Fruit fly (Drosophila melanogaster) whole organism, embryonic: Measurements from ENCODE around the gene pHCl-2.

Experiments
- Adf1 ChIP-seq: fragments of 200-800 bp; sonication (Bioruptor generic); IDR thresholded peaks from 2 replicates; pipeline ENCODE4 v1.3.6; 2022; ENCODE audit warnings: missing biosample characterization, missing genetic modification characterization
- Awh ChIP-seq: fragments of 200-800 bp; sonication (Bioruptor generic); IDR thresholded peaks from 2 replicates; pipeline ENCODE4, ENCODE4 v1.3.6; 2022; ENCODE audit warnings: missing biosample characterization, missing genetic modification characterization
- CG10565 ChIP-seq: fragments of 200-800 bp; sonication (Bioruptor generic); optimal IDR thresholded peaks from 3 replicates; lab custom pipeline; 2016; ENCODE audit warnings: missing biosample characterization, mild to moderate bottlenecking, missing genetic modification characterization
- CG15696 ChIP-seq: fragments of 200-800 bp; sonication (Bioruptor generic); optimal IDR thresholded peaks from 2 replicates; lab custom pipeline; 2019; ENCODE audit warnings: missing biosample characterization, mild to moderate bottlenecking, missing genetic modification characterization, moderate library complexity
- CG2889 ChIP-seq: fragments of 200-800 bp; sonication (Bioruptor generic); IDR thresholded peaks from 3 replicates; pipeline ENCODE4 v1.3.6; 2022; ENCODE audit warnings: missing biosample characterization, missing genetic modification characterization
- CG30403 ChIP-seq: fragments of 200-800 bp; sonication (Bioruptor generic); optimal IDR thresholded peaks from 3 replicates; lab custom pipeline; 2016; ENCODE audit warnings: missing biosample characterization, missing genetic modification characterization
- CG30431 ChIP-seq: fragments of 200-800 bp; sonication (Bioruptor generic); optimal IDR thresholded peaks from 2 replicates; lab custom pipeline; 2017; ENCODE audit warnings: missing biosample characterization, missing genetic modification characterization
- CG34224 ChIP-seq: fragments of 200-800 bp; sonication (Bioruptor generic); IDR thresholded peaks from 3 replicates; pipeline ENCODE4 v1.3.6; 2022; ENCODE audit warnings: missing biosample characterization, missing genetic modification characterization; ENCODE audit not compliant: partially characterized antibody
- CG3726 ChIP-seq: fragments of 200-800 bp; sonication (Bioruptor generic); IDR thresholded peaks from 3 replicates; pipeline ENCODE4, ENCODE4 v1.3.6; 2022; ENCODE audit warnings: missing biosample characterization, missing genetic modification characterization
- CG4424 ChIP-seq: fragments of 200-800 bp; sonication (Bioruptor generic); optimal IDR thresholded peaks from 3 replicates; lab custom pipeline; 2016; ENCODE audit warnings: missing biosample characterization, missing genetic modification characterization
- CG5245 ChIP-seq: fragments of 200-800 bp; sonication (Bioruptor generic); optimal IDR thresholded peaks from 3 replicates; lab custom pipeline; 2016; ENCODE audit warnings: missing biosample characterization, missing genetic modification characterization
- CG6175 ChIP-seq: fragments of 200-800 bp; sonication (Bioruptor generic); IDR thresholded peaks from 3 replicates; pipeline ENCODE4 v1.3.6; 2022; ENCODE audit warnings: missing biosample characterization, missing genetic modification characterization
- CG6791 ChIP-seq: fragments of 200-800 bp; sonication (Bioruptor generic); IDR thresholded peaks from 3 replicates; pipeline ENCODE4 v1.3.6; 2022; ENCODE audit warnings: missing biosample characterization, missing genetic modification characterization; ENCODE audit not compliant: partially characterized antibody
- CG6813 ChIP-seq: fragments of 200-800 bp; sonication (Bioruptor generic); optimal IDR thresholded peaks from 2 replicates; lab custom pipeline; 2017; ENCODE audit warnings: missing biosample characterization, missing genetic modification characterization, mild to moderate bottlenecking, moderate library complexity, missing genetic modification reagents
- CG8089 ChIP-seq: fragments of 200-800 bp; sonication (Bioruptor generic); optimal IDR thresholded peaks from 3 replicates; lab custom pipeline; 2016; ENCODE audit warnings: missing biosample characterization, missing genetic modification characterization
- CG8290 ChIP-seq, 3 experiments: fragments of 200-800 bp; sonication (Bioruptor generic); optimal IDR thresholded peaks; 2 replicates each; lab custom pipeline; 2016 to 2019; ENCODE audit warnings: missing biosample characterization in 3 of 3, missing genetic modification characterization in 3 of 3, mild to moderate bottlenecking in 2 of 3, moderate library complexity in 1 of 3
- CG9797 ChIP-seq: fragments of 200-800 bp; sonication (Bioruptor generic); optimal IDR thresholded peaks from 3 replicates; lab custom pipeline; 2018; ENCODE audit warnings: missing biosample characterization, mild to moderate bottlenecking, missing genetic modification characterization
- CG9932 ChIP-seq: fragments of 200-800 bp; sonication (Bioruptor generic); IDR thresholded peaks from 2 replicates; pipeline ENCODE4 v1.3.6; 2022; ENCODE audit warnings: missing biosample characterization, missing genetic modification characterization
- Drgx ChIP-seq: fragments of 200-800 bp; sonication (Bioruptor generic); IDR thresholded peaks from 2 replicates; pipeline ENCODE4 v1.3.6; 2022; ENCODE audit warnings: missing biosample characterization, missing genetic modification characterization
- Fer1 ChIP-seq: fragments of 200-800 bp; sonication (Bioruptor generic); optimal IDR thresholded peaks from 2 replicates; lab custom pipeline; 2017; ENCODE audit warnings: missing biosample characterization, mild to moderate bottlenecking, missing genetic modification characterization
- Fer3 ChIP-seq: fragments of 200-800 bp; sonication (Bioruptor generic); optimal IDR thresholded peaks from 2 replicates; lab custom pipeline; 2018; ENCODE audit warnings: missing biosample characterization, mild to moderate bottlenecking, missing genetic modification characterization, moderate library complexity
- HLH4C ChIP-seq: fragments of 200-800 bp; sonication (Bioruptor generic); IDR thresholded peaks from 3 replicates; pipeline ENCODE4 v1.3.6; 2022; ENCODE audit warnings: missing biosample characterization, missing genetic modification characterization; ENCODE audit not compliant: partially characterized antibody
- Hr51 ChIP-seq, 2 experiments: fragments of 200-800 bp; sonication (Bioruptor generic); optimal IDR thresholded peaks; 2 replicates in 1 of 2; 3 replicates in 1 of 2; lab custom pipeline; 2016 to 2018; ENCODE audit warnings: missing biosample characterization in 2 of 2, missing genetic modification characterization in 2 of 2, mild to moderate bottlenecking in 1 of 2, moderate library complexity in 1 of 2
- NC2α ChIP-seq: fragments of 200-800 bp; sonication (Bioruptor generic); optimal IDR thresholded peaks from 2 replicates; lab custom pipeline; 2016; ENCODE audit warnings: missing biosample characterization, missing genetic modification characterization
- ac ChIP-seq: fragments of 200-800 bp; sonication (Bioruptor generic); optimal IDR thresholded peaks from 3 replicates; lab custom pipeline; 2017; ENCODE audit warnings: missing biosample characterization, mild to moderate bottlenecking, missing genetic modification characterization
- al ChIP-seq: fragments of 200-800 bp; sonication (Bioruptor generic); IDR thresholded peaks from 2 replicates; pipeline ENCODE4 v1.3.6; 2022; ENCODE audit warnings: missing biosample characterization, missing genetic modification characterization
- ato ChIP-seq: fragments of 200-800 bp; sonication (Bioruptor generic); IDR thresholded peaks from 2 replicates; pipeline ENCODE4 v1.3.6; 2022; ENCODE audit warnings: missing biosample characterization, missing genetic modification characterization; ENCODE audit not compliant: partially characterized antibody
- chinmo ChIP-seq: fragments of 200-800 bp; sonication (Bioruptor generic); IDR thresholded peaks from 4 replicates; pipeline ENCODE4 v1.3.6; 2022; ENCODE audit warnings: missing biosample characterization, missing genetic modification characterization; ENCODE audit not compliant: partially characterized antibody
- crc ChIP-seq: fragments of 200-800 bp; sonication (Bioruptor generic); optimal IDR thresholded peaks from 2 replicates; lab custom pipeline; 2016; ENCODE audit warnings: missing biosample characterization, missing genetic modification characterization
- croc ChIP-seq: fragments of 200-800 bp; sonication (Bioruptor generic); conservative IDR thresholded peaks from 3 replicates; pipeline ENCODE4 v1.3.6; 2022; ENCODE audit warnings: missing biosample characterization, missing genetic modification characterization
- danr ChIP-seq: fragments of 200-800 bp; sonication (Bioruptor generic); IDR thresholded peaks from 2 replicates; pipeline ENCODE4 v1.3.6; 2022; ENCODE audit warnings: missing biosample characterization, missing genetic modification characterization
- disco-r ChIP-seq: fragments of 200-800 bp; sonication (Bioruptor generic); optimal IDR thresholded peaks from 2 replicates; lab custom pipeline; 2016; ENCODE audit warnings: missing biosample characterization, missing genetic modification characterization
- dysf ChIP-seq: fragments of 200-800 bp; sonication (Bioruptor generic); IDR thresholded peaks from 3 replicates; pipeline ENCODE4 v1.3.6; 2022; ENCODE audit warnings: missing biosample characterization, missing genetic modification characterization
- en ChIP-seq: fragments of 200-800 bp; sonication (Bioruptor generic); optimal IDR thresholded peaks from 2 replicates; lab custom pipeline; 2016; ENCODE audit warnings: missing biosample characterization, missing genetic modification characterization
- eve ChIP-seq, 2 experiments: fragments of >200 bp; optimal IDR thresholded peaks; 2 replicates each; lab custom pipeline; 2017; ENCODE audit warnings: missing biosample characterization in 2 of 2, missing genetic modification characterization in 2 of 2
- eyg ChIP-seq: fragments of 200-800 bp; sonication (Bioruptor generic); optimal IDR thresholded peaks from 3 replicates; lab custom pipeline; 2016; ENCODE audit warnings: missing biosample characterization, missing genetic modification characterization
- fd96Cb ChIP-seq: fragments of 200-800 bp; sonication (Bioruptor generic); optimal IDR thresholded peaks from 2 replicates; lab custom pipeline; 2018; ENCODE audit warnings: missing biosample characterization, mild to moderate bottlenecking, missing genetic modification characterization, moderate library complexity
- fu2 ChIP-seq: fragments of 200-800 bp; sonication (Bioruptor generic); optimal IDR thresholded peaks from 2 replicates; lab custom pipeline; 2016; ENCODE audit warnings: missing biosample characterization, missing genetic modification characterization
- gsb-n ChIP-seq: fragments of 200-800 bp; sonication (Bioruptor generic); optimal IDR thresholded peaks from 3 replicates; lab custom pipeline; 2018; ENCODE audit warnings: missing biosample characterization, mild to moderate bottlenecking, missing genetic modification characterization
- ken ChIP-seq: fragments of 200-800 bp; sonication (Bioruptor generic); IDR thresholded peaks from 3 replicates; pipeline ENCODE4 v1.3.6; 2022; ENCODE audit warnings: missing biosample characterization, missing genetic modification characterization
- luna ChIP-seq: fragments of 200-800 bp; sonication (Bioruptor generic); optimal IDR thresholded peaks from 2 replicates; lab custom pipeline; 2016; ENCODE audit warnings: missing biosample characterization, missing genetic modification characterization
- nom ChIP-seq: fragments of 200-800 bp; sonication (Bioruptor generic); optimal IDR thresholded peaks from 2 replicates; lab custom pipeline; 2017; ENCODE audit warnings: missing biosample characterization, missing genetic modification characterization, mild to moderate bottlenecking, moderate library complexity, missing genetic modification reagents
- p53 ChIP-seq: fragments of 200-800 bp; sonication (Bioruptor generic); optimal IDR thresholded peaks from 2 replicates; lab custom pipeline; 2016; ENCODE audit warnings: missing biosample characterization, missing genetic modification characterization
- prd ChIP-seq, 3 experiments: fragments of >200 bp in 2 of 3; fragments of 200-800 bp in 1 of 3; sonication (Bioruptor generic) in 1 of 3; optimal IDR thresholded peaks in 2 of 3; IDR thresholded peaks in 1 of 3; 2 replicates in 2 of 3; 3 replicates in 1 of 3; pipeline versions ENCODE4 v1.3.6 to Lab custom; 2017 to 2022; ENCODE audit warnings: missing biosample characterization in 1 of 3, missing genetic modification characterization in 1 of 3
- pros ChIP-seq: fragments of 200-800 bp; sonication (Bioruptor generic); optimal IDR thresholded peaks from 3 replicates; lab custom pipeline; 2019; ENCODE audit warnings: missing biosample characterization, mild to moderate bottlenecking, missing genetic modification characterization, moderate library complexity
- ro ChIP-seq: fragments of 200-800 bp; sonication (Bioruptor generic); IDR thresholded peaks from 2 replicates; pipeline ENCODE4 v1.3.6; 2022; ENCODE audit warnings: missing biosample characterization, missing genetic modification characterization
- so ChIP-seq: fragments of 200-800 bp; sonication (Bioruptor generic); IDR thresholded peaks from 3 replicates; pipeline ENCODE4 v1.3.6; 2022; ENCODE audit warnings: missing biosample characterization, missing genetic modification characterization
- twi ChIP-seq: fragments of 200-800 bp; optimal IDR thresholded peaks from 2 replicates; lab custom pipeline; 2019; ENCODE audit warnings: missing biosample characterization, mild to moderate bottlenecking, missing genetic modification characterization, moderate library complexity

pHCl-2 gene

dm6 chr3R:31310300-31310699 lies 5.1 kb upstream of the pHCl-2 start (continued):
- TF ChIP-seq pros (peak; percentile 18), CG5245 (GFP tag; lab: Kevin White, UChicago) (no peak), CG8089 (GFP tag; lab: Kevin White, UChicago) (no peak), dysf (GFP tag; lab: Robert Waterston, UW) (0 out of 3 replicates have a peak, but pooled peaks have one; percentile 25), en (GFP tag; lab: Kevin White, UChicago) (no peak), danr (GFP tag; lab: Robert Waterston, UW) (no peak), CG15696 (no peak), CG3726 (no peak), CG30431 (GFP tag; lab: Kevin White, UChicago) (no peak), Drgx (GFP tag; lab: Robert Waterston, UW) (peak; percentile 47; the same call in 1 of the 2 replicates), chinmo (GFP tag; lab: Robert Waterston, UW) (0 out of 4 replicates have a peak, but pooled peaks have one; percentile 7), luna (GFP tag; lab: Kevin White, UChicago) (no peak), CG8290 (GFP tag; optimal IDR thresholded peaks at IDR 0.05; lab: Kevin White, UChicago) (no peak), CG8290 (tag; optimal IDR thresholded peaks at IDR 0.05; lab: Kevin White, UChicago) (peak in 1 of 2 experiments; percentile 31), crc (GFP tag; lab: Kevin White, UChicago) (no peak), CG6791 (GFP tag; lab: Robert Waterston, UW) (no peak), twi (peak; percentile 53), fu2 (no peak), CG9932 (peak; percentile 15; the same call in 1 of the 2 replicates), croc (no peak), so (GFP tag; lab: Robert Waterston, UW) (no peak), NC2α (GFP tag; lab: Kevin White, UChicago) (no peak), Fer1 (GFP tag; lab: Kevin White, UChicago) (no peak), HLH4C (GFP tag; lab: Robert Waterston, UW) (0 out of 3 replicates have a peak, but pooled peaks have one; percentile 14), CG10565 (GFP tag; lab: Kevin White, UChicago) (no peak), CG2889 (GFP tag; lab: Robert Waterston, UW) (no peak)

- TF ChIP-seq nom (GFP tag; lab: Kevin White, UChicago) (no peak), disco-r (GFP tag; lab: Kevin White, UChicago) (no peak), Awh (GFP tag; lab: Robert Waterston, UW) (peak; percentile 67), CG9932 (no peak), CG6175 (GFP tag; lab: Robert Waterston, UW) (no peak), Adf1 (GFP tag; lab: Robert Waterston, UW) (no peak), ken (GFP tag; lab: Robert Waterston, UW) (0 out of 3 replicates have a peak, but pooled peaks have one; percentile 46), danr (GFP tag; lab: Robert Waterston, UW) (no peak), eve (GFP tag; optimal IDR thresholded peaks at IDR 0.05; lab: Kevin White, UChicago) (no peak), Hr51 (GFP tag; optimal IDR thresholded peaks at IDR 0.05; lab: Kevin White, UChicago) (no peak), CG4424 (GFP tag; lab: Kevin White, UChicago) (no peak), CG9797 (GFP tag; lab: Kevin White, UChicago) (no peak), Fer3 (tag; lab: Kevin White, UChicago) (peak; percentile 4), CG34224 (GFP tag; lab: Robert Waterston, UW) (no peak), ro (GFP tag; lab: Robert Waterston, UW) (no peak), ac (peak; percentile 27), gsb-n (tag; lab: Kevin White, UChicago) (peak; percentile 78), CG6813 (GFP tag; lab: Kevin White, UChicago) (no peak), prd (optimal IDR thresholded peaks at IDR 0.05; lab: Kevin White, UChicago) (no peak), prd (GFP tag; IDR thresholded peaks at IDR 0.05; lab: Robert Waterston, UW) (no peak), eyg (GFP tag; lab: Kevin White, UChicago) (no peak), ato (GFP tag; lab: Robert Waterston, UW) (no peak), p53 (no peak), fd96Cb (tag; lab: Kevin White, UChicago) (no peak), CG30403 (no peak), Fer1 (GFP tag; lab: Kevin White, UChicago) (no peak), al (GFP tag; lab: Robert Waterston, UW) (no peak)
Measured at dm6 chr3R:31308855-31309646, 3.9 kb upstream of the pHCl-2 start.
